Worm (Caenorhabditis elegans): ENCODE data around the gene Y116A8A.6.

Gene Y116A8A.6

DNA sequence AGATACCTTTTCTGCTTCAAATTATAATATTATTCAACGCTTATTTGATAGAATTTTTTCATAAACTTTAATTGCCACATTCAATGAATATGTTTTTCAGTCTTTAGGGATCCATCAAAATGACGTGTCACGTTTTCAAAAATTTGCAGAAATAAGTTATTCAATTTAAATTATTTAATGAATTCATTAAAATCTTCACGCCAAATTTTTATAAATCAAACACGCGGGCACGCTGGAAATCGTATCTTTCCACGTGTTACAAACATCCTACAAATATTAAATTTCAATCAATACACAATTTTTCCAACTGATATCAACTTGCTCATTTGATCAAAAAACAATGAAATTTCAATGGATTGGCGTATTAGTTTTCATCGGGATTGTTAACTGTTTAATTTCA lies 6.1 kb downstream of the Y116A8A.6 start, which contains the start of gene Y116A8A.4:
Y116A8A.4 (plus strand) TSS at position 301 of the 400 bp plus-strand sequence.
- no peak for TF ChIP-seq blmp-1 (tag; optimal IDR thresholded peaks at IDR 0.05; ENCODE audit: insufficient read depth)

DNA sequence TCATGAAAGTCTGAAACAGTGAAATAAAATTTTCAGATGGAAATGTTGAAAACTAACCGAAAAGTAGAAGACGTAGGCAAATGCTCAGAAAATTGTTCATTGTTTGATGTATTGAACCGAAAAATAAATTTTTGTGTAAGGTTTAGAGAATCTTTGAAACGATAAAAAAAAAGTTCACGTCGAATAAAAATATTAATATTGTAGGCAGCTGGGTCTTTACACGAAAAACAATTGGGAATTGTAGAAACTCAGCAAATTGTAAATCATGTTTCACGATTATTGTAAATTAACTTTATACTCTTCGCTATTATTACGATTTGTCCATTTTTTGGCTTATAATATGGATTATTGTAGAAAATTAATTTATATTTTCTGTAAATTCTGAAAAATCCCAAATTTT lies 14.8 kb downstream of the Y116A8A.6 start, which contains the start of gene Y116A8A.2:
Y116A8A.2 (minus strand) TSS at position 101 of the 400 bp plus-strand sequence.
- TF ChIP-seq nhr-129 (tag; optimal IDR thresholded peaks at IDR 0.05) (no peak), sma-3 (GFP tag; optimal IDR thresholded peaks at IDR 0.05) (no peak), aly-2 (tag; optimal IDR thresholded peaks at IDR 0.05) (no peak), alr-1 (tag; optimal IDR thresholded peaks at IDR 0.05) (no peak), dmd-4 (tag; optimal IDR thresholded peaks at IDR 0.05) (no peak), sem-4 (tag; optimal IDR thresholded peaks at IDR 0.05) (no peak), ztf-4 (tag; optimal IDR thresholded peaks at IDR 0.05) (no peak), peb-1 (tag; optimal IDR thresholded peaks at IDR 0.05) (no peak), nhr-10 (tag; optimal IDR thresholded peaks at IDR 0.05) (no peak), mbf-1 (tag; optimal IDR thresholded peaks at IDR 0.05) (no peak), nhr-21 (tag; optimal IDR thresholded peaks at IDR 0.05) (no peak), ceh-16 (tag; optimal IDR thresholded peaks at IDR 0.05) (no peak), blmp-1 (tag; optimal IDR thresholded peaks at IDR 0.05; ENCODE audit: insufficient read depth) (no peak), ceh-82 (tag; optimal IDR thresholded peaks at IDR 0.05) (no peak), mab-5 (tag; optimal IDR thresholded peaks at IDR 0.05) (no peak)

DNA sequence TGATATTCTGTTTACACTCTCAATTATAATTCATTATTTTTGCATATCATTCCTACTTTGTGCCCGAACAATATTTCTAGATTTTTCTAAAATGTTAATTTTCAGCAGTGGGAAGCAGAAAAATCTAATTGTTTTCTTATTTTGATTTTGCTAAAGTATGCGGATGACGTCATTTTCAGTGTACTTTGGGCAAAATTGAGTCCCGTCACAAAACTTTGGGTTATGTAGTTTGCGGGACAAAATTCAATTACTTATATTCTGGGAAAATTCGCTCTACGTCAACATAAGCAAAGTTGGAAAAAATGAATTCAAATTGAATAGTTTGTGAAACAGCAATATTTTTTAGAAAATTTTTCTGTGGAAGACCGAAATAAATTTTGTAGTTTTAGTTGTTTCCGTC lies 16.5 kb downstream of the Y116A8A.6 start:
- TF ChIP-seq nhr-25 (tag; optimal IDR thresholded peaks at IDR 0.05) (no peak), nhr-6 (tag; optimal IDR thresholded peaks at IDR 0.05) (no peak), ztf-4 (tag; optimal IDR thresholded peaks at IDR 0.05) (no peak), sma-9 (GFP tag; optimal IDR thresholded peaks at IDR 0.05) (no peak), sma-9 (tag; optimal IDR thresholded peaks at IDR 0.05) (no peak)

DNA sequence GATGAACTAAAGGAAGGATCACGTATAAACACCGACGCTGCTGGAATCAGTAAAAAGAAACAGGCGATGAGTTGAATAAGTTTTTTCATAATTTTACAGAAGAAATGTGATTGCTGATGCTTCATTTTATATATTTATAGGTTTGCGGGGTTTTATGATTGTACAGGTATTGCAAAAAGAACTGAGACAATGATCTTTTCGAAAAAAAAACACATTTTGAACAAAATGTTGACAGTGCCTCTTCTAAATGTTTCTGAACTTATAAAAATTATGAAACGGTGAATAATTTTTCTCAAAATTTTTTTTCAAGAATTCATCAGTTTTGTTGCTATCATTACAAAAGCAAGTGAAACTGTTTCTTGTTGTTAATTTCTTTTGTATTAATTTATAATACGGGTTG lies 22.2 kb downstream of the Y116A8A.6 start, which contains the start of gene clec-193:
clec-193 (minus strand) TSS at position 101 of the 400 bp plus-strand sequence.
- TF ChIP-seq ama-1 (optimal IDR thresholded peaks at IDR 0.05) = no peak
- TF ChIP-seq unc-55 (GFP tag; optimal IDR thresholded peaks at IDR 0.05) = no peak
- no peak for TF ChIP-seq nhr-77 (tag; optimal IDR thresholded peaks at IDR 0.05)
- TF ChIP-seq ztf-11 (tag; optimal IDR thresholded peaks at IDR 0.05) = no peak
- TF ChIP-seq lin-39 (tag; optimal IDR thresholded peaks at IDR 0.05) = no peak
- no peak for TF ChIP-seq R02D3.7 (tag; optimal IDR thresholded peaks at IDR 0.05)
- no peak for TF ChIP-seq lsy-2 (tag; optimal IDR thresholded peaks at IDR 0.05)
- TF ChIP-seq sma-3 (GFP tag; optimal IDR thresholded peaks at IDR 0.05) = no peak
- no peak for TF ChIP-seq blmp-1 (tag; optimal IDR thresholded peaks at IDR 0.05; ENCODE audit: insufficient read depth)
- TF ChIP-seq fos-1 (tag; optimal IDR thresholded peaks at IDR 0.05) = no peak

DNA sequence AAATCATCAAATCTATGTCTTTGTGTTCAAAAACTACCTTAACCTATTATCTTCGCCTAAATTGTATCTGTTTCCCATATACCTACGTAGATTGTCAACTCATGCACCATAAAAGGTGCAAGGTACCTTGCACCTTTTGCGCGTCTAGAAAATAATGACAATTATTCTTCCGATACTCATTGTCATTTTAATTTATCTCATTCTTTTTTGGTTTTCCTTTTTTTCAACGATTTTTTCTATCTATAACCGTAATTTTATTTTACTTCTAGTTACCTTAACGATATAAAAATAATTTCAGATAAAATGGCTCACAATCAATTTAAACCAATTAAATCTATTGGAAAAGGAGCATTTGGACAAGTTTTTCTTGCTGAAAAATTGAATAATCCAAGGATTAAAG lies 41.6 kb downstream of the Y116A8A.6 start, which contains the start of gene Y43D4A.6:
Y43D4A.6 (plus strand) TSS at position 301 of the 400 bp plus-strand sequence.
- no peak for TF ChIP-seq skn-1 (tag; optimal IDR thresholded peaks at IDR 0.05)

DNA sequence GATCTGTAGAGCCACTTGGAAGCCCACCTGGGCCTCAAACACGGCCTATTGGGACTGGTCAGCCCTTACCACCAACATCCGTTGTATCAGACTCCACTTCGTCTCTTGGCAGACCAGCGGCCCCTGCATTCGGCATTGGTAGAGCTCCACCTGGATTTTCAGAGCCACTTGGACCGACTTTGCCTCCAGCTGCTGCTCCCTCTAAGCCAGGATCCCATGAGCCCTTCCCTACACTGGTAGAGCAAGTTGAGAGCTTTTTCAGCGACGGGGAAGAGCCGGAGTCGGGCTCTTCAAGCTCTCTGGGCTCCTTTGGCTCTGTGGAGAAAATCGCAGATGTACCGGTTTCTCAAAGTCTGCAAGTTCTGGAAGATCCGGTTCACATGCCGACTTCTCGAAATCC lies 50.0 kb downstream of the Y116A8A.6 start:
- TF ChIP-seq nhr-10 (tag; optimal IDR thresholded peaks at IDR 0.05) (no peak), sem-4 (tag; optimal IDR thresholded peaks at IDR 0.05) (no peak), egl-27 (tag; optimal IDR thresholded peaks at IDR 0.05) (no peak), snpc-4 (tag; optimal IDR thresholded peaks at IDR 0.05) (no peak), nhr-25 (tag; optimal IDR thresholded peaks at IDR 0.05) (no peak), ztf-4 (tag; optimal IDR thresholded peaks at IDR 0.05) (no peak), nhr-6 (tag; optimal IDR thresholded peaks at IDR 0.05) (no peak), sma-9 (GFP tag; optimal IDR thresholded peaks at IDR 0.05) (no peak), sma-9 (tag; optimal IDR thresholded peaks at IDR 0.05) (no peak), unc-39 (tag; optimal IDR thresholded peaks at IDR 0.05) (no peak), peb-1 (tag; optimal IDR thresholded peaks at IDR 0.05) (no peak)

DNA sequence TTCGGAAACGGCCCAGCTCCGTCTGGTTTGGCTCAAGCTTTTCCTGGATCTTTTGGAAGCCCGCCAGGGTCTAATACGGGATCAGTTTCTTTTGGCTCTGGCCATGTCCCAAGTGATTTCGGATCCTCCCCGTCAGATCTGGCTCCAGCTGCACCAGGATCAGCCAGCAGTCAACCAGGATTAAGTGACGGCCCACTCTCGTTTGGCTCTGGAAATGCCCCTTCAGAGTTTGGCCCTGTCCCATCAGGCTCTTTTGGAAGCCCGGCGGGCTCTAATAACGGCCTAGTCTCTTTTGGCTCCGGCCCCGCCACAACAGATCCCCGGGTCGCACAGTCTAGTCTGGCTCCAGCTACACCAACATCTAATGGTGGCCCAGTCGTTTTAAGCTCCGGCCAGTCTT lies 50.8 kb downstream of the Y116A8A.6 start:
- no peak for TF ChIP-seq ZK546.5 (tag; optimal IDR thresholded peaks at IDR 0.05)
